Fruit fly (Drosophila melanogaster) whole organism: ENCODE results near the gene smg.

Experiments
- CG8478 ChIP-seq: fragments of >200 bp; optimal IDR thresholded peaks from 2 replicates; lab custom pipeline; 2018; ENCODE audit warnings: inconsistent platforms
- Dll ChIP-seq: fragments of >200 bp; optimal IDR thresholded peaks from 2 replicates; lab custom pipeline; 2017
- EcR ChIP-seq, 2 experiments: fragments of >200 bp; optimal IDR thresholded peaks; 2 replicates each; lab custom pipeline; 2017; ENCODE audit warnings: missing biosample characterization in 2 of 2, missing genetic modification characterization in 2 of 2, missing genetic modification reagents in 2 of 2
- pan ChIP-seq: fragments of >200 bp; optimal IDR thresholded peaks from 2 replicates; lab custom pipeline; 2017
- psq ChIP-seq: fragments of >200 bp; optimal IDR thresholded peaks from 2 replicates; lab custom pipeline; 2017
- usp ChIP-seq: fragments of >200 bp; optimal IDR thresholded peaks from 2 replicates; lab custom pipeline; 2017; ENCODE audit warnings: missing biosample characterization, missing genetic modification characterization, mixed read lengths

Gene smg

DNA sequence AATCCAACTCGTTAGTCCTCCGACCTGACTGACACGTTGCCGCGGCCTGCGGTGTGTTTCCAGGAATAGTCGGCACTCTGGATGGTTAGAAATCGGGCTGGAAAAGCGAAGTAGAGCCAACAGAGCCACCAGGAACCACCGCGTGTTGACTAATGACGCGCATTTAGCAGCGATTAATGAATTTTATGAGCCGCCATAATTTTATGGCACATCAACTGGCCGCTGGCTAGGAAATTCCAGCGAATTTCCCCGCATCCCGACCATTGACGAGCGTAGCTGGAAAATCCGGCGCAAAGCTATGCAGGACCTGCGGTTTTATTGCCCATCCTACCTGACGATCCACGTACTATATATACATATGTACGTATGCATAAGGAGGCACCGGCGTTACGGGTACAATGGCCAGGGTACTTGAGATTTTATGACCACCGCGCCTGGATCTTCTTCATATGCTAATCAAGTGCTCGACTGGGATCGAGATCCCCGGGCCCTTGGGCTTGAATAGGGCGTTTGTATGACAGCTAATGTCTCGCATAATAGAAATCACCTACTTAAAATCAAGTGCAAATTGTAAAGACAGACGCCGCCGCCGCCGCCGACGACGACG, 31.5 kb upstream of the smg start:
- no peak for TF ChIP-seq pan (lab: Kevin White, UChicago)
- no peak for TF ChIP-seq CG8478 (lab: Kevin White, UChicago)
- no peak for TF ChIP-seq Dll (lab: Kevin White, UChicago)
- TF ChIP-seq psq (lab: Kevin White, UChicago): no peak
- TF ChIP-seq usp (GFP tag; lab: Kevin White, UChicago): no peak
- no peak for TF ChIP-seq EcR (GFP tag; optimal IDR thresholded peaks at IDR 0.05; lab: Kevin White, UChicago)

dm6 chr3L:9028057-9028456, 30.3 kb upstream of the smg start:
- TF ChIP-seq EcR (GFP tag; optimal IDR thresholded peaks at IDR 0.05; lab: Kevin White, UChicago) (no peak), usp (GFP tag; lab: Kevin White, UChicago) (no peak), psq (lab: Kevin White, UChicago) (no peak), CG8478 (lab: Kevin White, UChicago) (no peak), Dll (lab: Kevin White, UChicago) (no peak), pan (lab: Kevin White, UChicago) (no peak)

DNA sequence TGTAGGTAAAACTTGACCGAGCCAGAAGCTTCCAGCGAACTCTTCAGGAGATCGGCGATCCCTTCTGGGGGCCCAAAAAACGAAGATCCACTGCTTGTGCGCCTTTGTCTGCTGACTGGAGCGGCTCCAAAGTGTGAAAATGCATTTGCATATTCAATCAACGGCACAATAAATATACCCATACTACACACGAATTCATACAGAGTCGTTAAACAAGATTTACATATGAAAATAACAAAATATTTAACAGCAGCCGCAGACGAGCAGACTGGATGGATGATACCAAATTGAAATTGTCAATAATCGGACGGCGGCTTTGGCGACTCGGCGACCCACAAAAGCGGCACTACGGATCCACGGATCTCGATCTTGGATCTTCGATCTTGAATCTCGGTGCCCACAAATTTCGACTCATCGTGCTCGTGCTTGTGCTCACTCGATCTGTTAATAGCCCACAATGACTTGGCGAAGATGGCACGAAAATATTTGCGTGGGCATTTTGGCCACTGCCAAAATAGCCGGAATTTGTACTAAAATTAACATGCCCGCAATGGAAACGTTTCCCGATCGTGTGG, 29.4 kb upstream of the smg start:
- TF ChIP-seq usp (GFP tag; lab: Kevin White, UChicago) (no peak), EcR (GFP tag; optimal IDR thresholded peaks at IDR 0.05; lab: Kevin White, UChicago) (no peak), CG8478 (lab: Kevin White, UChicago) (no peak), psq (lab: Kevin White, UChicago) (no peak), pan (lab: Kevin White, UChicago) (no peak), Dll (lab: Kevin White, UChicago) (no peak)

- no peak for TF ChIP-seq Dll (lab: Kevin White, UChicago)
- TF ChIP-seq usp (GFP tag; lab: Kevin White, UChicago): no peak
- TF ChIP-seq EcR (GFP tag; optimal IDR thresholded peaks at IDR 0.05; lab: Kevin White, UChicago): no peak
- TF ChIP-seq CG8478 (lab: Kevin White, UChicago): no peak
- no peak for TF ChIP-seq pan (lab: Kevin White, UChicago)
- TF ChIP-seq psq (lab: Kevin White, UChicago): no peak
Observed at dm6 chr3L:9026568-9026967, 28.8 kb upstream of the smg start.

- no peak for TF ChIP-seq EcR (GFP tag; optimal IDR thresholded peaks at IDR 0.05; lab: Kevin White, UChicago)
- TF ChIP-seq pan (lab: Kevin White, UChicago): no peak
- TF ChIP-seq psq (lab: Kevin White, UChicago): no peak
- no peak for TF ChIP-seq usp (GFP tag; lab: Kevin White, UChicago)
- TF ChIP-seq CG8478 (lab: Kevin White, UChicago): no peak
- TF ChIP-seq Dll (lab: Kevin White, UChicago): no peak
Observed at dm6 chr3L:9025680-9026079, 27.9 kb upstream of the smg start.

dm6 chr3L:9025178-9025577, 27.4 kb upstream of the smg start:
- TF ChIP-seq CG8478 (lab: Kevin White, UChicago) (no peak), EcR (GFP tag; optimal IDR thresholded peaks at IDR 0.05; lab: Kevin White, UChicago) (no peak), Dll (lab: Kevin White, UChicago) (no peak), psq (lab: Kevin White, UChicago) (no peak), usp (GFP tag; lab: Kevin White, UChicago) (no peak), pan (lab: Kevin White, UChicago) (no peak)

dm6 chr3L:9024741-9025140, 27.0 kb upstream of the smg start:
- TF ChIP-seq usp (GFP tag; lab: Kevin White, UChicago): no peak
- no peak for TF ChIP-seq psq (lab: Kevin White, UChicago)
- no peak for TF ChIP-seq CG8478 (lab: Kevin White, UChicago)
- no peak for TF ChIP-seq pan (lab: Kevin White, UChicago)
- TF ChIP-seq EcR (GFP tag; optimal IDR thresholded peaks at IDR 0.05; lab: Kevin White, UChicago): no peak
- no peak for TF ChIP-seq Dll (lab: Kevin White, UChicago)

dm6 chr3L:9023627-9024026, 25.8 kb upstream of the smg start:
- TF ChIP-seq pan (lab: Kevin White, UChicago) (no peak), psq (lab: Kevin White, UChicago) (no peak), usp (GFP tag; lab: Kevin White, UChicago) (no peak), CG8478 (lab: Kevin White, UChicago) (no peak), Dll (lab: Kevin White, UChicago) (no peak), EcR (GFP tag; optimal IDR thresholded peaks at IDR 0.05; lab: Kevin White, UChicago) (no peak)

DNA sequence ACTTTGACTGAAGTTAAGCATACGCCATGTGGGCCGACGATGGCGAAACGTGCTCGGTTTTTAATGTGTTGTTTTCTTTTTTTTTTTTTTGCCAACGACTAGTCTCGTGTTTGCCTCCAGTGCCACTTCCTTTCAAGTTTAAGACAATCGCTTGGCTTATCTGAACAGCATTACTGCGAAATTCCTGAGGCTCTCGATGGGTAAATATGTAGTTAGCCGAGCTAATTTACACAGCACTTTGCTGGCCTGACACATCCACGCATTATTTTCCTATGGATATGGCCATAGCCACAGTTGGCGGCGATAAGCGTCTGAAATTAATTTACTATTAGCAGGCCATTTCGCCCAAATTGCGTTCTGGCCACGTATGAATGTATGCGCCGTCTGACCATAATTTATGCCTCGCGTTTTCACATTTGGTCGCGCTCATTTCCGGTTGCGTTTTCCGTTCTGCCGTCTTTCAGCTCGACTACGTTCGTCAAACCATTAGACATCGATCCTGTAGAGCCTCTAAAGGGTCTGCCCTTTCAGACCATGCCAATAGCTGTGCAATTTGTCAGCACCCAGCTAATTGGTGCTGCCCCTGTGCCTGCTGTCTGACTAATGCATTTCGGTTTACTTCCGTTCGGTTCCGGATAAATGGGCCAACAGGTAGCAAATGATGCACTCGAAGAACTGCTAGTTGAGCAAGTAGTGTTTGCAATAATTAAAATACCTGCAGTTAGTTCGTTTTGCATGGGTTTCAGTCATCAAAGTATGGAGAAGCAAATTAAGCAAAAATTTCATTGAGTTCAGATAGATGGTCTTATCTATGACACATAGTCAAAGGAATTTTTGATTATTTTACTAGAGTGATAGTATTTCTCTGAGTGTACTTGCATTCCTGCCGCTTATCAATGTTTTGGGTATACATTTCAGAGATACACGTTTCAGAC, 22.9 kb upstream of the smg start:
- TF ChIP-seq psq (lab: Kevin White, UChicago) (no peak), Dll (lab: Kevin White, UChicago) (no peak), usp (GFP tag; lab: Kevin White, UChicago) (no peak), EcR (GFP tag; optimal IDR thresholded peaks at IDR 0.05; lab: Kevin White, UChicago) (no peak), CG8478 (lab: Kevin White, UChicago) (no peak), pan (lab: Kevin White, UChicago) (no peak)

DNA sequence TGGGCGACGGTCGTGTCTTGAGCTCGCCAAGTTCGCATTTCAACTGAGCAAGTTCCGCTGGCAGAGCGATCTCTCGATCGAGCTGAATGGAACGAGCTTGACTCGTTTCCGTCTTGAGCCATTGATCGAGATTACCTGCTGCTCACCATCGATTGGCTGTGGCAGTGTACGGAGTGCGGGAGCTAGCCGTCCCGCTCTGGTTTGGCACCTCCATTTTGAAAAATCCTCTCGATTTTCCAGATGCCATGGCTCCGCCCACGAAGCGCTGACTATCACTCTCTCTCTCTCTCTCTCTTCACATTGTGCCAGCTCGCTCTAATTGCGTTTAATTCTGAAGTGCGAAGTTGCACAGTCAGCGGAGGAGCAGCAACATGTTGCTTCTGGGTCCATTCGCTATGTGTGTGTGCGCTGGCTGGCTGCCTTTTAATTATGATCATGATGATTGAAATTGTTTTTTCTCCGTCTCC, 21.4 kb upstream of the smg start, which contains the start of gene Doc2:
Gene Doc2 (minus strand): TSS at position 51 of the 467 bp plus-strand sequence.
- no peak for TF ChIP-seq pan (lab: Kevin White, UChicago)
- no peak for TF ChIP-seq usp (GFP tag; lab: Kevin White, UChicago)
- TF ChIP-seq Dll (lab: Kevin White, UChicago): peak; percentile 24
- no peak for TF ChIP-seq psq (lab: Kevin White, UChicago)
- peak; percentile 30 for TF ChIP-seq CG8478 (lab: Kevin White, UChicago)
- no peak for TF ChIP-seq EcR (GFP tag; optimal IDR thresholded peaks at IDR 0.05; lab: Kevin White, UChicago)
